Worm (Caenorhabditis elegans) whole organism, midembryonic: Measurements from ENCODE around the gene sri-39.

Source experiments
- T22C8.4 ChIP-seq: fragments of 200-800 bp; sonication (Bioruptor generic); IDR thresholded peaks from 2 replicates; pipeline ENCODE4 v1.3.6; 2022; ENCODE audit warnings: missing genetic modification characterization, missing compliant biosample characterization
- cog-1 ChIP-seq: sonication (generic microtip); optimal IDR thresholded peaks from 2 replicates; lab custom pipeline; 2016; ENCODE audit warnings: missing genetic modification characterization, missing compliant biosample characterization
- klf-2 ChIP-seq: fragments of 200-800 bp; sonication (Bioruptor generic); conservative IDR thresholded peaks from 2 replicates; pipeline ENCODE4 v1.3.6; 2022; ENCODE audit warnings: missing genetic modification reagents, missing genetic modification characterization, missing compliant biosample characterization
- ref-1 ChIP-seq: fragments of 200-800 bp; sonication (Bioruptor generic); conservative IDR thresholded peaks from 2 replicates; pipeline ENCODE4 v1.3.6; 2022; ENCODE audit warnings: missing genetic modification reagents, missing genetic modification characterization, missing compliant biosample characterization
- tab-1 ChIP-seq: fragments of 200-800 bp; sonication (Bioruptor generic); IDR thresholded peaks from 2 replicates; pipeline ENCODE4 v1.3.6; 2022; ENCODE audit warnings: missing genetic modification characterization, missing compliant biosample characterization
- ztf-23 ChIP-seq: fragments of 200-800 bp; sonication (Bioruptor generic); IDR thresholded peaks from 2 replicates; pipeline ENCODE4 v1.3.6; 2022; ENCODE audit warnings: missing genetic modification reagents, missing genetic modification characterization, missing compliant biosample characterization
- ztf-29 ChIP-seq: fragments of 200-800 bp; sonication (Bioruptor generic); IDR thresholded peaks from 2 replicates; pipeline ENCODE4 v1.3.6; 2022; ENCODE audit warnings: missing genetic modification reagents, missing genetic modification characterization, missing compliant biosample characterization

ce11 chrII:2583044-2583443 lies 4.3 kb upstream of the sri-39 start, which contains the start of gene sri-74:
- no peak for TF ChIP-seq ztf-23
- no peak for TF ChIP-seq ref-1 (GFP tag; lab: Robert Waterston, UW)
- TF ChIP-seq cog-1 (tag; lab: Kevin White, UChicago): no peak
- no peak for TF ChIP-seq klf-2 (GFP tag; lab: Robert Waterston, UW)
- TF ChIP-seq T22C8.4 (GFP tag; lab: Robert Waterston, UW): no peak
- TF ChIP-seq ztf-29 (GFP tag; lab: Robert Waterston, UW): no peak
- no peak for TF ChIP-seq tab-1 (GFP tag; lab: Robert Waterston, UW)
